Worm (Caenorhabditis elegans): ENCODE results near the gene acc-3.

DNA sequence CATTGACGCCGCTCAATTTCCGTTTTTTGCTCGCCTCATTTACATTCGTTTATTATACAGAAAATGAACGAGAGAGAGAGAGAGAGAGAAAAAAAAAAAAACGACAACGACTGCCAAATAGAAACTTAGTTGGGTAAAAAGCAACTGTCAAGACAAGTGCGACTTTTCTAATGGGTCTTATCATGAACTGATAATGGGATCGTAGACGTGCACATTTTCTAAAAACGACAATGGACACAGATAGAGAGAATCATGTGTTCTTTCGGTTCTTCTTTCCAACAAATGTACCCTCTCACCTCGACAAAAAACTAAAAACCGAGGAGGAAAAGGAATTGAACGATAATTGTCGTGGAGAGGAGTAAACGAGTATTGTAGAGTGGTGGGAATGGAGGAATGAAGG is 27.2 kb downstream of the acc-3 start:
- TF ChIP-seq skn-1 (tag; optimal IDR thresholded peaks at IDR 0.05) (no peak), rnt-1 (tag; optimal IDR thresholded peaks at IDR 0.05) (no peak), efl-1 (optimal IDR thresholded peaks at IDR 0.05) (no peak), efl-1 (GFP tag; optimal IDR thresholded peaks at IDR 0.05 in 1 of 2) (no peak)

All from whole organism, L1 larva.